Fruit fly (Drosophila melanogaster): Measurements from ENCODE around the gene CG7573.

CG7573 gene

DNA sequence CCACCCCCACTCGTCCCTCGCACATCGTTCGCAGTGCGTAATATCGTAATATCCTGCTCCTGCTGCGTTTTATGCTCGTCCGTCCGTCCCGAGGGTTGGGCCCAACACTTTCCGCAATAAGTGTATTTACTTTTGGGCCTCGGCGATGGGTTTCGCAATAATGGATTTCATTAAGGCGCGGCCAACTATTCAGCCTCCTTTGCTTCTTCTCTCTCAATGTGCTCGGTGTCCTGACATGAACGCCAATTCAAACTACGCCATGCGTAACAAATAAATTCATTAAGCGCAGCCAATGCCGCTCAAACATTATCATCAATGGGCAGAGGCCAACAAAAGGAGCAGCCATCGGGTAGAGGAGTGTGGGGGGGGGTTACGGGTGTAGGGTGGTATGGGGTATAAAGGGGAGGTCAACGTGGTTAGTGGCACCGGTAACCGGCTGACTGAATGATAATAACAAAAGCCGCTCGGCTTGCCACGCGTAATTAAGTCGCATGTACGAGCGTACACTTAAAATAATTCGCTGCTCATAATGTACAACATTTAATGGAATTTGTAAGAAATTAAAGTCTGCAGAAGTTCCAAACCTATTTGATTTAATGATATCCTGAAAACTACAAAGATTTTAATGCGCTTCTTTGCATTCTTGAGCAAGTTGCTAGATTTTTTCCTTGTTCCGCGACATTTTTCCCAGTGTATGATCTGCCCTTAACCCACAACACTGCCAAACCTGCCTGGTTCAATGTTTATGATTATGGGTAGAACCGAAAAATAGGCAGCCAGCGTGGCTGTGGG lies 7.9 kb upstream of the CG7573 start (continued):
- TF ChIP-seq tap (tag; optimal IDR thresholded peaks at IDR 0.05) (peak; percentile 26), salm (tag; optimal IDR thresholded peaks at IDR 0.05) (no peak), CG8290 (GFP tag; optimal IDR thresholded peaks at IDR 0.05) (no peak), CG8290 (tag; optimal IDR thresholded peaks at IDR 0.05) (no peak), CG7271 (tag; optimal IDR thresholded peaks at IDR 0.05) (no peak), sna (GFP tag; IDR thresholded peaks at IDR 0.05; ENCODE audit: partially characterized antibody) (no peak), CG2678 (tag; optimal IDR thresholded peaks at IDR 0.05) (peak; percentile 71), CG30431 (GFP tag; optimal IDR thresholded peaks at IDR 0.05) (peak; percentile 43), CG10654 (GFP tag; optimal IDR thresholded peaks at IDR 0.05) (no peak), corto (GFP tag; optimal IDR thresholded peaks at IDR 0.05) (no peak), GATAe (GFP tag; conservative IDR thresholded peaks at IDR 0.05) (no peak), crp (GFP tag; optimal IDR thresholded peaks at IDR 0.05) (no peak), ERR (GFP tag; optimal IDR thresholded peaks at IDR 0.05) (no peak), CG13424 (tag; optimal IDR thresholded peaks at IDR 0.05) (peak; percentile 43), gsb (GFP tag; IDR thresholded peaks at IDR 0.05) (no peak), dysf (GFP tag; IDR thresholded peaks at IDR 0.05) (peak; percentile 64), CG1024 (GFP tag; IDR thresholded peaks at IDR 0.05) (0 out of 2 replicates have a peak, but pooled peaks have one; percentile 27), Camta (GFP tag; optimal IDR thresholded peaks at IDR 0.05) (no peak), lab (GFP tag; optimal IDR thresholded peaks at IDR 0.05) (peak; percentile 65), Hmx (GFP tag; optimal IDR thresholded peaks at IDR 0.05) (no peak), Xbp1 (GFP tag; optimal IDR thresholded peaks at IDR 0.05) (peak; percentile 61), CG7928 (GFP tag; optimal IDR thresholded peaks at IDR 0.05) (no peak), Side (GFP tag; optimal IDR thresholded peaks at IDR 0.05) (no peak), CG13624 (GFP tag; optimal IDR thresholded peaks at IDR 0.05) (peak; percentile 53), nerfin-1 (tag; optimal IDR thresholded peaks at IDR 0.05) (no peak), Sry-β (GFP tag; optimal IDR thresholded peaks at IDR 0.05) (no peak), pros (GFP tag; optimal IDR thresholded peaks at IDR 0.05) (peak; percentile 35), CG8478 (optimal IDR thresholded peaks at IDR 0.05) (no peak), ro (GFP tag; IDR thresholded peaks at IDR 0.05) (no peak), disco-r (GFP tag; optimal IDR thresholded peaks at IDR 0.05) (peak; percentile 9), CG8924 (tag; optimal IDR thresholded peaks at IDR 0.05) (peak; percentile 33), CG4404 (GFP tag; IDR thresholded peaks at IDR 0.05) (0 out of 2 replicates have a peak, but pooled peaks have one; percentile 21), CG16863 (GFP tag; optimal IDR thresholded peaks at IDR 0.05) (peak; percentile 37), CG4282 (GFP tag; optimal IDR thresholded peaks at IDR 0.05) (no peak), CG30020 (tag; optimal IDR thresholded peaks at IDR 0.05) (no peak), chn (GFP tag; optimal IDR thresholded peaks at IDR 0.05) (no peak), CG31365 (tag; optimal IDR thresholded peaks at IDR 0.05) (no peak), CG15011 (GFP tag; optimal IDR thresholded peaks at IDR 0.05) (no peak), CG7372 (GFP tag; IDR thresholded peaks at IDR 0.05) (no peak), Ssrp (tag; optimal IDR thresholded peaks at IDR 0.05) (peak; percentile 39), CG34224 (GFP tag; IDR thresholded peaks at IDR 0.05; ENCODE audit: partially characterized antibody) (no peak), CG16779 (GFP tag; IDR thresholded peaks at IDR 0.05) (no peak), NC2β (GFP tag; optimal IDR thresholded peaks at IDR 0.05) (no peak), Usf (GFP tag; optimal IDR thresholded peaks at IDR 0.05) (no peak), CG15073 (GFP tag; optimal IDR thresholded peaks at IDR 0.05) (no peak), CG10431 (GFP tag; optimal IDR thresholded peaks at IDR 0.05) (no peak), Scr (GFP tag; IDR thresholded peaks at IDR 0.05; ENCODE audit: partially characterized antibody) (no peak), D19B (GFP tag; optimal IDR thresholded peaks at IDR 0.05) (peak; percentile 13), CG5953 (GFP tag; IDR thresholded peaks at IDR 0.05) (no peak), Drgx (GFP tag; IDR thresholded peaks at IDR 0.05) (no peak)

All from whole organism, embryonic.